Worm (Caenorhabditis elegans) whole organism, midembryonic: Measurements from ENCODE around the gene cdc-25.4.

Source experiments
- ref-1 ChIP-seq: fragments of 200-800 bp; sonication (Bioruptor generic); conservative IDR thresholded peaks from 2 replicates; pipeline ENCODE4 v1.3.6; 2022; ENCODE audit warnings: missing genetic modification reagents, missing genetic modification characterization, missing compliant biosample characterization
- ztf-23 ChIP-seq: fragments of 200-800 bp; sonication (Bioruptor generic); IDR thresholded peaks from 2 replicates; pipeline ENCODE4 v1.3.6; 2022; ENCODE audit warnings: missing genetic modification reagents, missing genetic modification characterization, missing compliant biosample characterization
- ztf-29 ChIP-seq: fragments of 200-800 bp; sonication (Bioruptor generic); IDR thresholded peaks from 2 replicates; pipeline ENCODE4 v1.3.6; 2022; ENCODE audit warnings: missing genetic modification reagents, missing genetic modification characterization, missing compliant biosample characterization

- no peak for TF ChIP-seq ztf-23
- TF ChIP-seq ztf-29 (GFP tag; lab: Robert Waterston, UW), result no peak
- TF ChIP-seq ref-1, result no peak
Measured at ce11 chrII:10139177-10139640, 50.1 kb downstream of the cdc-25.4 start, which contains the start of gene asah-2.
